Fruit fly (Drosophila melanogaster): Measurements from ENCODE around the gene CG11837.
A peak's percentile ranks its signal among the peaks of the same experiment; 100 is the strongest.

The CG11837 gene

dm6 chr3R:29088938-29089661 is 39.8 kb downstream of the CG11837 start (continued):
- peak; percentile 76 for TF ChIP-seq HHEX (GFP tag; optimal IDR thresholded peaks at IDR 0.05)
- peak; percentile 71 for TF ChIP-seq CG12659 (GFP tag; optimal IDR thresholded peaks at IDR 0.05)
- peak; percentile 87 for TF ChIP-seq CG18262 (tag; optimal IDR thresholded peaks at IDR 0.05)
- peak; percentile 72; the same call in 1 of the 3 replicates for TF ChIP-seq ci (GFP tag; IDR thresholded peaks at IDR 0.05)
- TF ChIP-seq gem (tag; optimal IDR thresholded peaks at IDR 0.05): peak; percentile 86
- TF ChIP-seq CG33557 (GFP tag; optimal IDR thresholded peaks at IDR 0.05): peak; percentile 34
- peak; percentile 56; the same call in 2 of the 3 replicates for TF ChIP-seq zfh1 (GFP tag; IDR thresholded peaks at IDR 0.05)
- no peak for TF ChIP-seq CG10321 (GFP tag; IDR thresholded peaks at IDR 0.05)
- peak; percentile 77 for TF ChIP-seq CG31441 (GFP tag; IDR thresholded peaks at IDR 0.05)
- TF ChIP-seq CG32532 (GFP tag; IDR thresholded peaks at IDR 0.05): peak; percentile 46; the same call in 1 of the 2 replicates
- TF ChIP-seq Atf3 (GFP tag; optimal IDR thresholded peaks at IDR 0.05): peak; percentile 32
- TF ChIP-seq CG7271 (tag; optimal IDR thresholded peaks at IDR 0.05): no peak
- TF ChIP-seq sd (tag; optimal IDR thresholded peaks at IDR 0.05): peak; percentile 58
- TF ChIP-seq CG10979 (tag; optimal IDR thresholded peaks at IDR 0.05): peak; percentile 80
- TF ChIP-seq TFAM (GFP tag; optimal IDR thresholded peaks at IDR 0.05): no peak
- TF ChIP-seq Nf-YB (GFP tag; optimal IDR thresholded peaks at IDR 0.05): peak; percentile 21
- TF ChIP-seq stwl (tag; optimal IDR thresholded peaks at IDR 0.05): no peak
- peak; percentile 26 for TF ChIP-seq HmgZ (tag; optimal IDR thresholded peaks at IDR 0.05)
- TF ChIP-seq Dp (GFP tag; optimal IDR thresholded peaks at IDR 0.05): no peak
- peak; percentile 74 for TF ChIP-seq CG14710 (tag; optimal IDR thresholded peaks at IDR 0.05)
- peak; percentile 17; the same call in 1 of the 2 replicates for TF ChIP-seq Doc2 (GFP tag; IDR thresholded peaks at IDR 0.05)
- no peak for TF ChIP-seq CG15073 (GFP tag; optimal IDR thresholded peaks at IDR 0.05)
- peak; percentile 52 for TF ChIP-seq CG8944 (GFP tag; optimal IDR thresholded peaks at IDR 0.05)
- TF ChIP-seq Hr3 (GFP tag; optimal IDR thresholded peaks at IDR 0.05): peak; percentile 60
- peak; percentile 55; the same call in 1 of the 2 replicates for TF ChIP-seq E2f1 (GFP tag; IDR thresholded peaks at IDR 0.05)
- no peak for TF ChIP-seq hbn (GFP tag; IDR thresholded peaks at IDR 0.05; ENCODE audit: partially characterized antibody)
- TF ChIP-seq pum (GFP tag; optimal IDR thresholded peaks at IDR 0.05): peak; percentile 35
- TF ChIP-seq Hr78 (GFP tag; optimal IDR thresholded peaks at IDR 0.05): peak in 1 of 2 experiments; percentile 83
- TF ChIP-seq jumu (GFP tag; optimal IDR thresholded peaks at IDR 0.05): peak; percentile 31
- TF ChIP-seq fu2 (GFP tag; optimal IDR thresholded peaks at IDR 0.05): no peak
- TF ChIP-seq Abd-B (GFP tag; optimal IDR thresholded peaks at IDR 0.05): peak; percentile 60
- peak; percentile 68 for TF ChIP-seq Fer3 (tag; optimal IDR thresholded peaks at IDR 0.05)
- TF ChIP-seq Taf1 (GFP tag; IDR thresholded peaks at IDR 0.05): no peak
- TF ChIP-seq CG7839 (tag; optimal IDR thresholded peaks at IDR 0.05): peak; percentile 81
- TF ChIP-seq CG42726 (GFP tag; IDR thresholded peaks at IDR 0.05; ENCODE audit: partially characterized antibody): no peak
- no peak for TF ChIP-seq Hmx (GFP tag; optimal IDR thresholded peaks at IDR 0.05)
- peak; percentile 67 for TF ChIP-seq az2 (GFP tag; optimal IDR thresholded peaks at IDR 0.05)
- TF ChIP-seq Side (GFP tag; optimal IDR thresholded peaks at IDR 0.05): peak; percentile 43
- 0 out of 2 replicates have a peak, but pooled peaks have one; percentile 34 for TF ChIP-seq CG14441 (GFP tag; IDR thresholded peaks at IDR 0.05)
- no peak for TF ChIP-seq CG13287 (GFP tag; IDR thresholded peaks at IDR 0.05; ENCODE audit: partially characterized antibody)
- TF ChIP-seq CG16779 (GFP tag; IDR thresholded peaks at IDR 0.05): no peak
- peak; percentile 6 for TF ChIP-seq CrebB (tag; optimal IDR thresholded peaks at IDR 0.05)
- TF ChIP-seq Doc3 (GFP tag; IDR thresholded peaks at IDR 0.05; ENCODE audit: partially characterized antibody): no peak
- peak; percentile 48 for TF ChIP-seq CG5245 (GFP tag; optimal IDR thresholded peaks at IDR 0.05)
- peak; percentile 70 for TF ChIP-seq CG4820 (GFP tag; optimal IDR thresholded peaks at IDR 0.05)
- TF ChIP-seq CG17568 (GFP tag; optimal IDR thresholded peaks at IDR 0.05): peak; percentile 63
- no peak for TF ChIP-seq hth (optimal IDR thresholded peaks at IDR 0.05)
- peak; percentile 57 for TF ChIP-seq CG1233 (GFP tag; optimal IDR thresholded peaks at IDR 0.05)
- peak; percentile 68 for TF ChIP-seq CG2120 (GFP tag; optimal IDR thresholded peaks at IDR 0.05)

All from whole organism, embryonic.